Fruit fly (Drosophila melanogaster) whole organism, embryonic: ENCODE results near the gene dia.

Experiments used
- Abd-B ChIP-seq: fragments of 200-800 bp; sonication (Bioruptor generic); optimal IDR thresholded peaks from 2 replicates; lab custom pipeline; 2018; ENCODE audit warnings: missing biosample characterization, mild to moderate bottlenecking, missing genetic modification characterization, moderate library complexity
- Adf1 ChIP-seq: fragments of 200-800 bp; sonication (Bioruptor generic); IDR thresholded peaks from 2 replicates; pipeline ENCODE4 v1.3.6; 2022; ENCODE audit warnings: missing biosample characterization, missing genetic modification characterization
- Bdp1 ChIP-seq: fragments of 200-800 bp; sonication (Bioruptor generic); optimal IDR thresholded peaks from 3 replicates; lab custom pipeline; 2016; ENCODE audit warnings: missing biosample characterization, missing genetic modification characterization
- CG10267 ChIP-seq: fragments of 200-800 bp; sonication (Bioruptor generic); optimal IDR thresholded peaks from 2 replicates; lab custom pipeline; 2018; ENCODE audit warnings: missing biosample characterization, mild to moderate bottlenecking, missing genetic modification characterization, moderate library complexity
- CG10543 ChIP-seq: fragments of 200-800 bp; sonication (Bioruptor generic); optimal IDR thresholded peaks from 3 replicates; lab custom pipeline; 2017; ENCODE audit warnings: missing biosample characterization, mild to moderate bottlenecking, missing genetic modification characterization, moderate library complexity
- CG11085 ChIP-seq: fragments of 200-800 bp; sonication (Bioruptor generic); IDR thresholded peaks from 2 replicates; pipeline ENCODE4 v1.3.6; 2022; ENCODE audit warnings: missing biosample characterization, missing genetic modification characterization
- CG11093 ChIP-seq: fragments of 200-800 bp; sonication (Bioruptor generic); IDR thresholded peaks from 3 replicates; pipeline ENCODE4 v1.3.6; 2022; ENCODE audit warnings: missing biosample characterization, missing genetic modification characterization
- CG11696 ChIP-seq: fragments of 200-800 bp; sonication (Bioruptor generic); IDR thresholded peaks from 2 replicates; pipeline ENCODE4 v1.3.6; 2022; ENCODE audit warnings: missing biosample characterization, missing genetic modification characterization
- CG12299 ChIP-seq: fragments of 200-800 bp; sonication (Bioruptor generic); optimal IDR thresholded peaks from 2 replicates; lab custom pipeline; 2018; ENCODE audit warnings: missing biosample characterization, mild to moderate bottlenecking, missing genetic modification characterization
- CG1233 ChIP-seq: fragments of 200-800 bp; sonication (Bioruptor generic); optimal IDR thresholded peaks from 4 replicates; lab custom pipeline; 2018; ENCODE audit warnings: missing biosample characterization, mild to moderate bottlenecking, missing genetic modification characterization
- CG12659 ChIP-seq: fragments of 200-800 bp; sonication (Bioruptor generic); optimal IDR thresholded peaks from 3 replicates; lab custom pipeline; 2017; ENCODE audit warnings: mild to moderate bottlenecking, missing biosample characterization, missing genetic modification reagents, missing genetic modification characterization
- CG13775 ChIP-seq: fragments of 200-800 bp; sonication (Bioruptor generic); optimal IDR thresholded peaks from 3 replicates; lab custom pipeline; 2017; ENCODE audit warnings: missing biosample characterization, mild to moderate bottlenecking, missing genetic modification characterization
- CG14667 ChIP-seq: fragments of 200-800 bp; sonication (Bioruptor generic); IDR thresholded peaks from 2 replicates; pipeline ENCODE4 v1.3.6; 2022; ENCODE audit warnings: missing biosample characterization, missing genetic modification characterization
- CG16813 ChIP-seq: fragments of 200-800 bp; sonication (Bioruptor generic); IDR thresholded peaks from 3 replicates; pipeline ENCODE4 v1.3.6; 2022; ENCODE audit warnings: missing biosample characterization, missing genetic modification characterization; ENCODE audit not compliant: partially characterized antibody
- CG17829 ChIP-seq: fragments of 200-800 bp; optimal IDR thresholded peaks from 2 replicates; lab custom pipeline; 2019; ENCODE audit warnings: missing biosample characterization, mild to moderate bottlenecking, missing genetic modification characterization, moderate library complexity
- CG33557 ChIP-seq: fragments of 200-800 bp; sonication (Bioruptor generic); optimal IDR thresholded peaks from 2 replicates; lab custom pipeline; 2019; ENCODE audit warnings: missing biosample characterization, mild to moderate bottlenecking, missing genetic modification characterization, moderate library complexity
- CG3407 ChIP-seq: fragments of 200-800 bp; sonication (Bioruptor generic); optimal IDR thresholded peaks from 2 replicates; lab custom pipeline; 2018; ENCODE audit warnings: missing biosample characterization, mild to moderate bottlenecking, missing genetic modification characterization
- CG3838 ChIP-seq: fragments of 200-800 bp; sonication (Bioruptor generic); optimal IDR thresholded peaks from 3 replicates; lab custom pipeline; 2016; ENCODE audit warnings: missing biosample characterization, missing genetic modification characterization
- CG3995 ChIP-seq: fragments of 200-800 bp; sonication (Bioruptor generic); optimal IDR thresholded peaks from 3 replicates; lab custom pipeline; 2016; ENCODE audit warnings: missing biosample characterization, missing genetic modification characterization
- CG4424 ChIP-seq: fragments of 200-800 bp; sonication (Bioruptor generic); optimal IDR thresholded peaks from 3 replicates; lab custom pipeline; 2016; ENCODE audit warnings: missing biosample characterization, missing genetic modification characterization
- CG6175 ChIP-seq: fragments of 200-800 bp; sonication (Bioruptor generic); IDR thresholded peaks from 3 replicates; pipeline ENCODE4 v1.3.6; 2022; ENCODE audit warnings: missing biosample characterization, missing genetic modification characterization
- CG6654 ChIP-seq: fragments of 200-800 bp; sonication (Bioruptor generic); optimal IDR thresholded peaks from 2 replicates; lab custom pipeline; 2017; ENCODE audit warnings: missing biosample characterization, mild to moderate bottlenecking, missing genetic modification characterization
- CG7556 ChIP-seq: fragments of 200-800 bp; sonication (Bioruptor generic); optimal IDR thresholded peaks from 2 replicates; lab custom pipeline; 2017; ENCODE audit warnings: missing biosample characterization, mild to moderate bottlenecking, missing genetic modification characterization
- CG8281 ChIP-seq: fragments of 200-800 bp; sonication (Bioruptor generic); optimal IDR thresholded peaks from 2 replicates; lab custom pipeline; 2018; ENCODE audit warnings: missing biosample characterization, mild to moderate bottlenecking, missing genetic modification characterization, moderate library complexity
- CG8290 ChIP-seq, 3 experiments: fragments of 200-800 bp; sonication (Bioruptor generic); optimal IDR thresholded peaks; 2 replicates each; lab custom pipeline; 2016 to 2019; ENCODE audit warnings: missing biosample characterization in 3 of 3, missing genetic modification characterization in 3 of 3, mild to moderate bottlenecking in 2 of 3, moderate library complexity in 1 of 3
- CG9727 ChIP-seq: fragments of 200-800 bp; sonication (Bioruptor generic); optimal IDR thresholded peaks from 3 replicates; lab custom pipeline; 2017; ENCODE audit warnings: missing biosample characterization, mild to moderate bottlenecking, missing genetic modification characterization
- CG9797 ChIP-seq: fragments of 200-800 bp; sonication (Bioruptor generic); optimal IDR thresholded peaks from 3 replicates; lab custom pipeline; 2018; ENCODE audit warnings: missing biosample characterization, mild to moderate bottlenecking, missing genetic modification characterization
- CoRest ChIP-seq: fragments of 200-800 bp; sonication (Bioruptor generic); optimal IDR thresholded peaks from 3 replicates; lab custom pipeline; 2018; ENCODE audit warnings: missing biosample characterization, mild to moderate bottlenecking, missing genetic modification characterization, moderate library complexity
- Dll ChIP-seq: fragments of 200-800 bp; sonication (Bioruptor generic); IDR thresholded peaks from 4 replicates; pipeline ENCODE4 v1.3.6; 2022; ENCODE audit warnings: missing biosample characterization, missing genetic modification characterization; ENCODE audit not compliant: partially characterized antibody
- Drgx ChIP-seq: fragments of 200-800 bp; sonication (Bioruptor generic); IDR thresholded peaks from 2 replicates; pipeline ENCODE4 v1.3.6; 2022; ENCODE audit warnings: missing biosample characterization, missing genetic modification characterization
- Lim3 ChIP-seq: fragments of 200-800 bp; sonication (Bioruptor generic); IDR thresholded peaks from 2 replicates; pipeline ENCODE4 v1.3.6; 2022; ENCODE audit warnings: missing biosample characterization, missing genetic modification characterization
- Poxn ChIP-seq: fragments of 200-800 bp; sonication (Bioruptor generic); IDR thresholded peaks from 2 replicates; pipeline ENCODE4 v1.3.6; 2022; ENCODE audit warnings: missing biosample characterization, missing genetic modification characterization
- Ravus ChIP-seq: fragments of 200-800 bp; sonication (Bioruptor generic); IDR thresholded peaks from 2 replicates; pipeline ENCODE4 v1.3.6; 2022; ENCODE audit warnings: missing biosample characterization, missing genetic modification characterization
- Xbp1 ChIP-seq: fragments of 200-800 bp; sonication (Bioruptor generic); optimal IDR thresholded peaks from 3 replicates; lab custom pipeline; 2016; ENCODE audit warnings: missing biosample characterization, mild to moderate bottlenecking, missing genetic modification characterization
- bab2 ChIP-seq: fragments of 200-800 bp; sonication (Bioruptor generic); optimal IDR thresholded peaks from 2 replicates; lab custom pipeline; 2016; ENCODE audit warnings: missing biosample characterization, missing genetic modification characterization
- bcd ChIP-seq: fragments of 200-800 bp; sonication (Bioruptor generic); optimal IDR thresholded peaks from 2 replicates; lab custom pipeline; 2017; ENCODE audit warnings: missing biosample characterization, mild to moderate bottlenecking, missing genetic modification characterization
- caup ChIP-seq: fragments of 200-800 bp; sonication (Bioruptor generic); optimal IDR thresholded peaks from 3 replicates; lab custom pipeline; 2017; ENCODE audit warnings: missing biosample characterization, mild to moderate bottlenecking, missing genetic modification characterization, moderate library complexity; ENCODE audit not compliant: severe bottlenecking
- dmrt11E ChIP-seq: fragments of 200-800 bp; sonication (Bioruptor generic); optimal IDR thresholded peaks from 3 replicates; lab custom pipeline; 2018; ENCODE audit warnings: missing biosample characterization, mild to moderate bottlenecking, missing genetic modification characterization, moderate library complexity
- ewg ChIP-seq: fragments of 200-800 bp; sonication (Bioruptor generic); optimal IDR thresholded peaks from 3 replicates; lab custom pipeline; 2017; ENCODE audit warnings: mild to moderate bottlenecking, missing biosample characterization, missing genetic modification reagents, missing genetic modification characterization
- fd102C ChIP-seq: fragments of 200-800 bp; sonication (Bioruptor generic); optimal IDR thresholded peaks from 2 replicates; lab custom pipeline; 2018; ENCODE audit warnings: missing biosample characterization, mild to moderate bottlenecking, missing genetic modification characterization, moderate library complexity
- her ChIP-seq: fragments of 200-800 bp; sonication (Bioruptor generic); optimal IDR thresholded peaks from 2 replicates; lab custom pipeline; 2016; ENCODE audit warnings: missing biosample characterization, missing genetic modification characterization
- knrl ChIP-seq: fragments of 200-800 bp; sonication (Bioruptor generic); IDR thresholded peaks from 3 replicates; pipeline ENCODE4 v1.3.6; 2022; ENCODE audit warnings: missing biosample characterization, missing genetic modification characterization; ENCODE audit not compliant: partially characterized antibody
- mld ChIP-seq: fragments of 200-800 bp; sonication (Bioruptor generic); IDR thresholded peaks from 3 replicates; pipeline ENCODE4 v1.3.6; 2022; ENCODE audit warnings: missing biosample characterization, missing genetic modification characterization; ENCODE audit not compliant: partially characterized antibody
- psq ChIP-seq: fragments of 200-800 bp; sonication (Bioruptor generic); optimal IDR thresholded peaks from 2 replicates; lab custom pipeline; 2017; ENCODE audit warnings: missing biosample characterization, missing genetic modification characterization
- pum ChIP-seq: fragments of 200-800 bp; sonication (Bioruptor generic); optimal IDR thresholded peaks from 2 replicates; lab custom pipeline; 2016; ENCODE audit warnings: missing biosample characterization, missing genetic modification characterization
- pzg ChIP-seq: fragments of 200-800 bp; sonication (Bioruptor generic); optimal IDR thresholded peaks from 3 replicates; lab custom pipeline; 2018; ENCODE audit warnings: missing biosample characterization, mild to moderate bottlenecking, missing genetic modification characterization, moderate library complexity
- wek ChIP-seq: fragments of 200-800 bp; sonication (Bioruptor generic); optimal IDR thresholded peaks from 3 replicates; lab custom pipeline; 2018; ENCODE audit warnings: missing biosample characterization, mild to moderate bottlenecking, missing genetic modification characterization, moderate library complexity

Gene dia

dm6 chr2L:20807617-20808509, 49.9 kb downstream of the dia start (continued):
- no peak for TF ChIP-seq pum
- TF ChIP-seq CG3995 (GFP tag; lab: Kevin White, UChicago) = no peak
- TF ChIP-seq CG6654 (GFP tag; lab: Kevin White, UChicago) = no peak
- TF ChIP-seq CG12299 (tag; lab: Kevin White, UChicago) = peak; percentile 46
- peak; percentile 63 for TF ChIP-seq wek (GFP tag; lab: Kevin White, UChicago)
- TF ChIP-seq Drgx = peak; percentile 59; the same call in 1 of the 2 replicates
- TF ChIP-seq ewg (GFP tag; lab: Kevin White, UChicago) = peak; percentile 15
- TF ChIP-seq fd102C (GFP tag; lab: Kevin White, UChicago) = no peak
- TF ChIP-seq CG4424 (GFP tag; lab: Kevin White, UChicago) = no peak
- TF ChIP-seq Bdp1 (GFP tag; lab: Kevin White, UChicago) = no peak
- no peak for TF ChIP-seq Poxn
- peak; percentile 32 for TF ChIP-seq CG12659 (GFP tag; lab: Kevin White, UChicago)
- TF ChIP-seq CG10267 (tag; lab: Kevin White, UChicago) = peak; percentile 43
- TF ChIP-seq CG33557 (GFP tag; lab: Kevin White, UChicago) = no peak
- TF ChIP-seq CG8290 (GFP tag; optimal IDR thresholded peaks at IDR 0.05; lab: Kevin White, UChicago) = no peak
- peak in 1 of 2 experiments; percentile 4 for TF ChIP-seq CG8290 (tag; optimal IDR thresholded peaks at IDR 0.05; lab: Kevin White, UChicago)
- no peak; the same call in 1 of the 2 replicates for TF ChIP-seq Ravus (GFP tag; lab: Robert Waterston, UW)
- TF ChIP-seq CG8281 (tag; lab: Kevin White, UChicago) = no peak
- TF ChIP-seq mld (GFP tag; lab: Robert Waterston, UW) = no peak
- no peak for TF ChIP-seq CG11696 (GFP tag; lab: Robert Waterston, UW)
- TF ChIP-seq Abd-B = no peak
- TF ChIP-seq her (GFP tag; lab: Kevin White, UChicago) = peak; percentile 59
- TF ChIP-seq CG7556 (GFP tag; lab: Kevin White, UChicago) = no peak
- no peak for TF ChIP-seq Dll
- no peak for TF ChIP-seq CG6175 (GFP tag; lab: Robert Waterston, UW)
- TF ChIP-seq CG16813 (GFP tag; lab: Robert Waterston, UW) = no peak
- TF ChIP-seq CG3838 (GFP tag; lab: Kevin White, UChicago) = no peak
- TF ChIP-seq bcd (GFP tag; lab: Kevin White, UChicago) = peak; percentile 20
- peak; percentile 28 for TF ChIP-seq CG17829 (tag; lab: Kevin White, UChicago)
- peak; percentile 55 for TF ChIP-seq CoRest (tag; lab: Kevin White, UChicago)
- TF ChIP-seq Lim3 (GFP tag; lab: Robert Waterston, UW) = no peak
- TF ChIP-seq CG3407 (GFP tag; lab: Kevin White, UChicago) = peak; percentile 26
- TF ChIP-seq bab2 = peak; percentile 2
- TF ChIP-seq CG13775 = peak; percentile 30
- peak; percentile 74 for TF ChIP-seq caup (GFP tag; lab: Kevin White, UChicago)
- TF ChIP-seq knrl (GFP tag; lab: Robert Waterston, UW) = no peak
- no peak for TF ChIP-seq pzg (GFP tag; lab: Kevin White, UChicago)
- TF ChIP-seq dmrt11E = no peak
- peak; percentile 51 for TF ChIP-seq CG1233
- peak; percentile 19 for TF ChIP-seq CG10543 (GFP tag; lab: Kevin White, UChicago)
- TF ChIP-seq CG14667 (GFP tag; lab: Robert Waterston, UW) = no peak
- TF ChIP-seq Xbp1 (GFP tag; lab: Kevin White, UChicago) = peak; percentile 13
- TF ChIP-seq CG11085 (GFP tag; lab: Robert Waterston, UW) = 0 out of 2 replicates have a peak, but pooled peaks have one; percentile 29
- no peak for TF ChIP-seq psq (GFP tag; lab: Kevin White, UChicago)
- no peak for TF ChIP-seq CG9797 (GFP tag; lab: Kevin White, UChicago)
- TF ChIP-seq CG11093 = no peak
- peak; percentile 58 for TF ChIP-seq CG9727 (GFP tag; lab: Kevin White, UChicago)
- peak; percentile 20; the same call in 1 of the 2 replicates for TF ChIP-seq Adf1 (GFP tag; lab: Robert Waterston, UW)
